Fruit fly (Drosophila melanogaster): Measurements from ENCODE around the gene CG5664.

The CG5664 gene

dm6 chr3L:21464240-21464639 is 23.1 kb upstream of the CG5664 start (continued):
- TF ChIP-seq CG15269 (tag; optimal IDR thresholded peaks at IDR 0.05) (no peak), slou (GFP tag; optimal IDR thresholded peaks at IDR 0.05) (no peak), CG17186 (GFP tag; optimal IDR thresholded peaks at IDR 0.05) (peak; percentile 63), CG10147 (GFP tag; optimal IDR thresholded peaks at IDR 0.05) (no peak), tup (GFP tag; optimal IDR thresholded peaks at IDR 0.05) (no peak), CG6689 (GFP tag; IDR thresholded peaks at IDR 0.05) (peak; percentile 57), zen2 (GFP tag; IDR thresholded peaks at IDR 0.05; ENCODE audit: partially characterized antibody) (no peak), CG18476 (GFP tag; optimal IDR thresholded peaks at IDR 0.05) (peak; percentile 59), CG2199 (GFP tag; IDR thresholded peaks at IDR 0.05) (peak; percentile 43; the same call in 2 of the 3 replicates), CG3281 (GFP tag; optimal IDR thresholded peaks at IDR 0.05) (no peak), CG9215 (GFP tag; IDR thresholded peaks at IDR 0.05) (no peak), CG15514 (GFP tag; optimal IDR thresholded peaks at IDR 0.05) (no peak), Six4 (GFP tag; optimal IDR thresholded peaks at IDR 0.05) (peak; percentile 9), wor (GFP tag; IDR thresholded peaks at IDR 0.05) (no peak), otp (GFP tag; IDR thresholded peaks at IDR 0.05) (peak; percentile 69; the same call in 2 of the 3 replicates), CG2678 (tag; optimal IDR thresholded peaks at IDR 0.05) (peak; percentile 68), Kr (GFP tag; optimal IDR thresholded peaks at IDR 0.05) (peak; percentile 99), Dip3 (GFP tag; optimal IDR thresholded peaks at IDR 0.05) (no peak), tap (tag; optimal IDR thresholded peaks at IDR 0.05) (peak; percentile 68), CG10979 (tag; optimal IDR thresholded peaks at IDR 0.05) (peak; percentile 79), sima (GFP tag; optimal IDR thresholded peaks at IDR 0.05) (peak; percentile 19), cwo (GFP tag; optimal IDR thresholded peaks at IDR 0.05) (no peak), Mes4 (GFP tag; optimal IDR thresholded peaks at IDR 0.05) (peak; percentile 9), Doc2 (GFP tag; IDR thresholded peaks at IDR 0.05) (no peak), CG10431 (GFP tag; optimal IDR thresholded peaks at IDR 0.05) (peak; percentile 43), Xbp1 (GFP tag; optimal IDR thresholded peaks at IDR 0.05) (no peak), Lhr (GFP tag; optimal IDR thresholded peaks at IDR 0.05) (peak; percentile 87), HHEX (GFP tag; optimal IDR thresholded peaks at IDR 0.05) (peak; percentile 64), CG31388 (GFP tag; optimal IDR thresholded peaks at IDR 0.05) (peak; percentile 25), CG12659 (GFP tag; optimal IDR thresholded peaks at IDR 0.05) (peak; percentile 27), CG14710 (tag; optimal IDR thresholded peaks at IDR 0.05) (peak; percentile 92), rib (GFP tag; IDR thresholded peaks at IDR 0.05) (no peak), CG11560 (tag; IDR thresholded peaks at IDR 0.05) (no peak), D19B (GFP tag; optimal IDR thresholded peaks at IDR 0.05) (no peak), Bteb2 (GFP tag; optimal IDR thresholded peaks at IDR 0.05) (no peak), Gsc (GFP tag; IDR thresholded peaks at IDR 0.05) (no peak), fu2 (GFP tag; optimal IDR thresholded peaks at IDR 0.05) (no peak), CG16815 (GFP tag; optimal IDR thresholded peaks at IDR 0.05) (peak; percentile 59), lola (GFP tag; optimal IDR thresholded peaks at IDR 0.05) (peak in 1 of 3 experiments; percentile 92), vnd (GFP tag; IDR thresholded peaks at IDR 0.05; ENCODE audit: partially characterized antibody) (no peak), ems (GFP tag; optimal IDR thresholded peaks at IDR 0.05) (peak; percentile 28), HmgZ (tag; optimal IDR thresholded peaks at IDR 0.05) (no peak), CG12071 (GFP tag; optimal IDR thresholded peaks at IDR 0.05) (peak; percentile 20), E2f1 (GFP tag; IDR thresholded peaks at IDR 0.05) (peak; percentile 35; the same call in 1 of the 2 replicates), dysf (GFP tag; IDR thresholded peaks at IDR 0.05) (no peak), Sox102F (GFP tag; optimal IDR thresholded peaks at IDR 0.05) (peak; percentile 68), CG5953 (GFP tag; IDR thresholded peaks at IDR 0.05) (no peak), shn (GFP tag; optimal IDR thresholded peaks at IDR 0.05) (peak; percentile 27), CG4404 (GFP tag; IDR thresholded peaks at IDR 0.05) (peak; percentile 68), CG2889 (GFP tag; IDR thresholded peaks at IDR 0.05) (no peak), salm (tag; optimal IDR thresholded peaks at IDR 0.05) (peak; percentile 75)
